Worm (Caenorhabditis elegans) whole organism, late embryonic: ENCODE data around the gene gsto-3.
A peak's percentile ranks its signal among the peaks of the same experiment; 100 is the strongest.

Experiments used
- C38D4.7 ChIP-seq: fragments of 200-800 bp; sonication (Bioruptor generic); optimal IDR thresholded peaks from 2 replicates; lab custom pipeline; 2018; ENCODE audit warnings: mild to moderate bottlenecking, missing genetic modification characterization, moderate library complexity, missing compliant biosample characterization
- K09A11.1 ChIP-seq: sonication (generic microtip); optimal IDR thresholded peaks from 2 replicates; lab custom pipeline; 2017; ENCODE audit warnings: antibody characterized with exemption, mild to moderate bottlenecking, missing genetic modification characterization, missing compliant biosample characterization; ENCODE audit not compliant: insufficient read depth
- T23F11.4 ChIP-seq: fragments of 200-800 bp; sonication (Bioruptor generic); optimal IDR thresholded peaks from 2 replicates; lab custom pipeline; 2018; ENCODE audit warnings: mild to moderate bottlenecking, missing genetic modification characterization, missing compliant biosample characterization
- Y22D7AL.16 ChIP-seq: sonication (generic microtip); optimal IDR thresholded peaks from 2 replicates; lab custom pipeline; 2016; ENCODE audit warnings: missing genetic modification characterization, missing compliant biosample characterization
- ahr-1 ChIP-seq: sonication (generic microtip); optimal IDR thresholded peaks from 2 replicates; lab custom pipeline; 2016; ENCODE audit warnings: missing genetic modification characterization, missing compliant biosample characterization
- ama-1 ChIP-seq: fragments of 150-350 bp; optimal IDR thresholded peaks from 2 replicates; lab custom pipeline; 2014
- ceh-18 ChIP-seq: sonication (generic microtip); optimal IDR thresholded peaks from 2 replicates; lab custom pipeline; 2016; ENCODE audit warnings: missing genetic modification characterization, missing compliant biosample characterization
- ceh-22 ChIP-seq: sonication (generic microtip); optimal IDR thresholded peaks from 2 replicates; lab custom pipeline; 2017; ENCODE audit warnings: missing biosample characterization, missing genetic modification characterization
- ceh-24 ChIP-seq: sonication (generic microtip); optimal IDR thresholded peaks from 2 replicates; lab custom pipeline; 2016; ENCODE audit warnings: mild to moderate bottlenecking, missing genetic modification characterization, missing compliant biosample characterization
- ceh-30 ChIP-seq: fragments of 150-350 bp; optimal IDR thresholded peaks from 2 replicates; lab custom pipeline; 2014; ENCODE audit warnings: missing biosample characterization, missing genetic modification characterization
- ceh-34 ChIP-seq: sonication (generic microtip); optimal IDR thresholded peaks from 2 replicates; lab custom pipeline; 2016; ENCODE audit warnings: mild to moderate bottlenecking, missing genetic modification characterization, missing compliant biosample characterization
- ceh-48 ChIP-seq: sonication (generic microtip); optimal IDR thresholded peaks from 2 replicates; lab custom pipeline; 2016; ENCODE audit warnings: missing genetic modification characterization, inconsistent platforms, missing compliant biosample characterization
- ceh-6 ChIP-seq: fragments of 200-800 bp; sonication (Bioruptor generic); optimal IDR thresholded peaks from 2 replicates; lab custom pipeline; 2018; ENCODE audit warnings: mild to moderate bottlenecking, missing genetic modification characterization, missing compliant biosample characterization
- ceh-9 ChIP-seq: sonication (generic microtip); optimal IDR thresholded peaks from 2 replicates; lab custom pipeline; 2016; ENCODE audit warnings: mild to moderate bottlenecking, missing genetic modification characterization, inconsistent platforms, missing compliant biosample characterization
- che-1 ChIP-seq: sonication (generic microtip); optimal IDR thresholded peaks from 2 replicates; lab custom pipeline; 2016; ENCODE audit warnings: mild to moderate bottlenecking, missing genetic modification characterization, missing compliant biosample characterization
- dmd-4 ChIP-seq: sonication (generic microtip); optimal IDR thresholded peaks from 2 replicates; lab custom pipeline; 2016; ENCODE audit warnings: borderline replicate concordance, missing genetic modification characterization, missing compliant biosample characterization
- dve-1 ChIP-seq: sonication (generic microtip); optimal IDR thresholded peaks from 2 replicates; lab custom pipeline; 2017; ENCODE audit warnings: antibody characterized with exemption, mild to moderate bottlenecking, missing genetic modification characterization, missing compliant biosample characterization
- elt-2 ChIP-seq: sonication (generic microtip); optimal IDR thresholded peaks from 2 replicates; lab custom pipeline; 2016; ENCODE audit warnings: missing genetic modification reagents, missing genetic modification characterization, missing compliant biosample characterization
- elt-4 ChIP-seq: sonication (generic microtip); optimal IDR thresholded peaks from 2 replicates; lab custom pipeline; 2016; ENCODE audit warnings: missing genetic modification characterization, missing compliant biosample characterization
- ets-4 ChIP-seq: sonication (generic microtip); optimal IDR thresholded peaks from 2 replicates; lab custom pipeline; 2016; ENCODE audit warnings: missing genetic modification characterization, missing compliant biosample characterization
- eyg-1 ChIP-seq: sonication (generic microtip); optimal IDR thresholded peaks from 2 replicates; lab custom pipeline; 2016; ENCODE audit warnings: missing genotype, missing genetic modification characterization, missing compliant biosample characterization
- fkh-10 ChIP-seq: fragments of 150-350 bp; optimal IDR thresholded peaks from 2 replicates; lab custom pipeline; 2014; ENCODE audit warnings: missing biosample characterization, missing genetic modification reagents, missing genetic modification characterization
- fkh-6 ChIP-seq: sonication (generic microtip); optimal IDR thresholded peaks from 2 replicates; lab custom pipeline; 2016; ENCODE audit warnings: missing genetic modification characterization, missing compliant biosample characterization
- hlh-13 ChIP-seq: fragments of 200-800 bp; sonication (Bioruptor generic); optimal IDR thresholded peaks from 2 replicates; lab custom pipeline; 2018; ENCODE audit warnings: mild to moderate bottlenecking, missing genetic modification characterization, missing compliant biosample characterization
- hlh-30 ChIP-seq: sonication (generic microtip); optimal IDR thresholded peaks from 2 replicates; lab custom pipeline; 2017; ENCODE audit warnings: antibody characterized with exemption, missing genetic modification characterization, missing compliant biosample characterization; ENCODE audit not compliant: insufficient read depth
- hlh-6 ChIP-seq: sonication (generic microtip); optimal IDR thresholded peaks from 2 replicates; lab custom pipeline; 2016; ENCODE audit warnings: missing genotype, missing genetic modification characterization, missing compliant biosample characterization
- hlh-8 ChIP-seq: sonication (generic microtip); optimal IDR thresholded peaks from 2 replicates; lab custom pipeline; 2016; ENCODE audit warnings: missing genotype, missing genetic modification characterization, missing compliant biosample characterization
- lin-11 ChIP-seq: fragments of 200-800 bp; sonication (Bioruptor generic); optimal IDR thresholded peaks from 2 replicates; lab custom pipeline; 2018; ENCODE audit warnings: mild to moderate bottlenecking, missing genetic modification characterization, missing compliant biosample characterization
- madf-2 ChIP-seq: sonication (generic microtip); optimal IDR thresholded peaks from 2 replicates; lab custom pipeline; 2017; ENCODE audit warnings: missing genetic modification characterization, missing compliant biosample characterization
- npax-4 ChIP-seq: sonication (generic microtip); optimal IDR thresholded peaks from 2 replicates; lab custom pipeline; 2016; ENCODE audit warnings: missing genetic modification characterization, missing compliant biosample characterization
- pag-3 ChIP-seq: sonication (generic microtip); optimal IDR thresholded peaks from 2 replicates; lab custom pipeline; 2016; ENCODE audit warnings: missing compliant biosample characterization, missing genetic modification characterization, borderline replicate concordance
- pat-9 ChIP-seq: fragments of 200-800 bp; sonication (Bioruptor generic); optimal IDR thresholded peaks from 2 replicates; lab custom pipeline; 2018; ENCODE audit warnings: mild to moderate bottlenecking, missing genetic modification characterization, moderate library complexity, missing compliant biosample characterization
- pha-2 ChIP-seq: sonication (generic microtip); optimal IDR thresholded peaks from 2 replicates; lab custom pipeline; 2017; ENCODE audit warnings: mild to moderate bottlenecking, missing genetic modification characterization, missing compliant biosample characterization
- pha-4 ChIP-seq: fragments of 150-350 bp; optimal IDR thresholded peaks from 2 replicates; lab custom pipeline; 2018; ENCODE audit warnings: missing biosample characterization, missing genetic modification reagents, missing genetic modification characterization
- pqm-1 ChIP-seq: sonication (generic microtip); optimal IDR thresholded peaks from 2 replicates; lab custom pipeline; 2016; ENCODE audit warnings: missing genetic modification characterization, missing compliant biosample characterization
- ref-2 ChIP-seq: sonication (generic microtip); optimal IDR thresholded peaks from 2 replicates; lab custom pipeline; 2016; ENCODE audit warnings: missing genetic modification characterization, missing compliant biosample characterization
- sox-2 ChIP-seq: fragments of 200-800 bp; sonication (Bioruptor generic); IDR thresholded peaks from 2 replicates; pipeline ENCODE4 v1.3.6; 2022; ENCODE audit warnings: missing genetic modification reagents, missing genetic modification characterization, missing compliant biosample characterization
- tbx-2 ChIP-seq: sonication (generic microtip); optimal IDR thresholded peaks from 2 replicates; lab custom pipeline; 2016; ENCODE audit warnings: missing genetic modification characterization, missing compliant biosample characterization
- unc-42 ChIP-seq: sonication (generic microtip); optimal IDR thresholded peaks from 2 replicates; lab custom pipeline; 2016; ENCODE audit warnings: missing genotype, missing genetic modification characterization, missing compliant biosample characterization
- unc-55 ChIP-seq: sonication (generic microtip); optimal IDR thresholded peaks from 2 replicates; lab custom pipeline; 2017; ENCODE audit warnings: missing biosample characterization, missing genetic modification reagents, missing genetic modification characterization
- unc-86 ChIP-seq: sonication (generic microtip); optimal IDR thresholded peaks from 2 replicates; lab custom pipeline; 2016; ENCODE audit warnings: missing genetic modification characterization, missing compliant biosample characterization
- zip-5 ChIP-seq: sonication (generic microtip); optimal IDR thresholded peaks from 2 replicates; lab custom pipeline; 2016; ENCODE audit warnings: missing genetic modification characterization, missing compliant biosample characterization
- ztf-16 ChIP-seq: sonication (generic microtip); optimal IDR thresholded peaks from 2 replicates; lab custom pipeline; 2017; ENCODE audit warnings: missing genetic modification characterization, missing compliant biosample characterization

Gene gsto-3

DNA sequence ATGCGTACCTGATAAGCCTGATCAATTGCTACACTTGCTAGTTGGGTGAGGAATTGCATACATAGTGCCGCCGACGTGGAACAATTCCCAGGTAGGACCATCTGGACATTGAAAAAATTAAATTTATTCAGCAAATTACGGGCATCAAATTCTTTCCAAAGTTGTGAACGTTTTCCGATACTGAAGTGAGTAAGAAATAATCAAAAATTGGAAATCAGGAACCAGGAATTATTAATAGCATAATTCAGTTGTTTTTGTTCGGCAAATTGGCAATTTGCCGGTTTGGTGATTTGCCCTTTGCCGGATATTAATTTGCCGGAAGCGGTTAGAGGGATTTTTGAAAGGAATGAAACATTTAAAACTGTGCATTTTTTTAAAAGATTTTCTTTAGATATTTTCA lies at the start of gene gsto-3:
TSS of gene gsto-3 (minus strand) at position 101 of the 400 bp plus-strand sequence.
- no peak for TF ChIP-seq tbx-2 (tag; lab: Kevin White, UChicago)
- TF ChIP-seq pat-9 (tag; lab: Kevin White, UChicago): no peak
- TF ChIP-seq eyg-1 (tag; lab: Kevin White, UChicago): no peak
- TF ChIP-seq pha-4 (tag; lab: Kevin White, UChicago): no peak
- no peak for TF ChIP-seq zip-5
- TF ChIP-seq ceh-30 (tag; lab: Kevin White, UChicago): no peak
- no peak for TF ChIP-seq K09A11.1
- no peak for TF ChIP-seq che-1
- TF ChIP-seq hlh-8: no peak
- no peak for TF ChIP-seq ceh-6 (GFP tag; lab: Kevin White, UChicago)
- TF ChIP-seq dve-1 (tag; lab: Kevin White, UChicago): no peak
- no peak for TF ChIP-seq ceh-24 (tag; lab: Kevin White, UChicago)

- TF ChIP-seq Y22D7AL.16 (tag; lab: Kevin White, UChicago): no peak
- TF ChIP-seq fkh-6 (tag; lab: Kevin White, UChicago): no peak
- no peak for TF ChIP-seq hlh-13 (GFP tag; lab: Kevin White, UChicago)
- TF ChIP-seq elt-4 (tag; lab: Kevin White, UChicago): no peak
- no peak for TF ChIP-seq ceh-34 (tag; lab: Kevin White, UChicago)
- TF ChIP-seq T23F11.4 (GFP tag; lab: Kevin White, UChicago): no peak
- TF ChIP-seq ceh-22 (tag; lab: Kevin White, UChicago): no peak
- no peak for TF ChIP-seq ceh-30 (tag; lab: Kevin White, UChicago)
- no peak for TF ChIP-seq pqm-1 (tag; lab: Kevin White, UChicago)
- TF ChIP-seq hlh-30: no peak
Measured at ce11 chrIII:429038-429437, 47.9 kb upstream of the gsto-3 start, which contains the start of gene cec-8. cec-8 (plus strand) TSS chrIII:429338.

DNA sequence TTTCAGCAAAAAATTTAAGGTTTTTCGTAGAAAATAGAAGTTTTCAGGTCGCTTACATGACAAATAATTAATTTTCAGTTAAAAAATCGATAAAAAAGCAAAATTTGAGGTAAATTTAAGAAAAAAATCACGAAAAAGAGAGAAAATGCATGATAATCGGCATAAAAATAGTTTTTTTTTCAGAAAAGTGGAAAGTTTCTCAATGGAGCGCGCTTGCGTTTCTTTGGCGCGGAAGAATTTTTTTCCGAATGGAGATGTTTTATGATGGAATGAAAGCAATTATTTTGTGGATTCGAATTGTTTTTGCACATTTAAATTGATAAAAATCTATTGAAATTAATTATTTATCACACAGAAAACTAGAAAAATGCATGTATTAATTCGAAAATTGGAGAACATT lies 42.8 kb upstream of the gsto-3 start:
- TF ChIP-seq ceh-48 (tag; lab: Kevin White, UChicago) (no peak), madf-2 (tag; lab: Kevin White, UChicago) (no peak), ceh-9 (tag; lab: Kevin White, UChicago) (no peak), dmd-4 (no peak), ztf-16 (no peak), unc-86 (tag; lab: Kevin White, UChicago) (no peak), unc-55 (GFP tag; lab: Kevin White, UChicago) (no peak), che-1 (no peak), fkh-10 (GFP tag; lab: Kevin White, UChicago) (no peak), ahr-1 (no peak), hlh-13 (GFP tag; lab: Kevin White, UChicago) (no peak), ama-1 (lab: Kevin White, UChicago) (no peak), hlh-8 (no peak), K09A11.1 (no peak), hlh-6 (tag; lab: Kevin White, UChicago) (no peak)
- TF ChIP-seq, all 69 proteins: peak for 0

DNA sequence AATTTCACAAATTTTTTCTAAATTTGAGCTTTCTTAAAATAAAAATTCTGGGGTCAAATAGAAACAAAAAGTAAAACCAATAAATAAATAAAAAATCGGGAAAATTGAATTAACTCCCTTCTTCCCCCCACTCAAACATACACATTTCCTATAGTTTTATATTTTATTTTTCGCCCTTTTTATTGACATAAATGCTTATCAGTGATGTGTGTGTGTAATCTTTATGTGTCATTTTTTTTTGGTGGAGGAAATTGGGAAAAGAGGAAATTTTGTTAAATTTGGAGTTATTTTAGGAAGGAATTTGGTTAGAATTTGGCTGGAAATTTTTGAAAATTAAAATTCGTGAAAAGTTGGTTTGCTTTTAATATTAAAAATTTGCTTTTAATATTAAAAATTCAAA lies 41.5 kb upstream of the gsto-3 start:
- TF ChIP-seq elt-2 (tag; lab: Kevin White, UChicago): peak; percentile 28
- TF ChIP-seq ceh-24 (tag; lab: Kevin White, UChicago): no peak

DNA sequence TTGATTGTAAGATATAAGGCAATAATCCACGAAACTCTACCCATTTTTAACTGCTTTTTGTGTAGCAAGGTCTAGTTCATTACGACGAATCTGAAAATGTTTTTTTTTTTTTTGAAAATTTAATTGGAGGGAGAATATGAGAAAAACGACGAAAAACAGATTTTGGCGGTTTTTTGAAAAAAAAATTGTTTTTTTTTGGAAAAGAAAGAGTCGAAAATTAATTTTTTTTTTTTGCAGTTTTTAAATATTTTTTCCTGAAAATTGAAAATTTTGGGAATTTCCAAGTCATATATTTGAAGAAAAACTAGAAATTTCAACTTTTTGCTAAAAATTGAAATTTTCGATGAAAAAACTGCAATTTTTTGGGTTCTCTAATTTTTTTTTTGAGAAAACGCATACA lies 37.6 kb upstream of the gsto-3 start, which contains the start of gene stim-1:
TSS of gene stim-1 (minus strand) at position 101 of the 400 bp plus-strand sequence.
- TF ChIP-seq ref-2 (tag; lab: Kevin White, UChicago) (no peak), zip-5 (no peak), C38D4.7 (GFP tag; lab: Kevin White, UChicago) (no peak), ets-4 (no peak), ceh-9 (tag; lab: Kevin White, UChicago) (no peak), unc-42 (tag; lab: Kevin White, UChicago) (no peak), hlh-6 (tag; lab: Kevin White, UChicago) (no peak), ceh-24 (tag; lab: Kevin White, UChicago) (no peak), lin-11 (tag; lab: Kevin White, UChicago) (no peak), pha-2 (no peak), ceh-30 (tag; lab: Kevin White, UChicago) (no peak), npax-4 (tag; lab: Kevin White, UChicago) (no peak), ceh-18 (tag; lab: Kevin White, UChicago) (no peak), fkh-10 (GFP tag; lab: Kevin White, UChicago) (no peak), sox-2 (GFP tag; lab: Robert Waterston, UW) (no peak), pag-3 (tag; lab: Kevin White, UChicago) (no peak), pqm-1 (tag; lab: Kevin White, UChicago) (no peak)
